Worm (Caenorhabditis elegans): ENCODE results near the gene srbc-5.

Gene srbc-5

ce11 chrV:3287330-3287729 is 27.2 kb downstream of the srbc-5 start, which contains the start of gene F35F10.7:
Gene F35F10.7 (minus strand): TSS chrV:3287430.
- no peak for TF ChIP-seq snpc-1.3 (tag; optimal IDR thresholded peaks at IDR 0.05; ENCODE audit: insufficient read depth)
- no peak for TF ChIP-seq K12H6.12 (tag; optimal IDR thresholded peaks at IDR 0.05)
- TF ChIP-seq ZK185.1 (tag; optimal IDR thresholded peaks at IDR 0.05; ENCODE audit: poor library complexity, severe bottlenecking): no peak
- TF ChIP-seq pha-4 (tag; optimal IDR thresholded peaks at IDR 0.05): no peak
- no peak for TF ChIP-seq zim-3 (tag; optimal IDR thresholded peaks at IDR 0.05)

ce11 chrV:3288134-3288533 is 28.0 kb downstream of the srbc-5 start:
- TF ChIP-seq akir-1 (GFP tag; optimal IDR thresholded peaks at IDR 0.05) (no peak), bed-1 (GFP tag; IDR thresholded peaks at IDR 0.05) (peak; percentile 76; the same call in 1 of the 2 replicates), egl-18 (GFP tag; IDR thresholded peaks at IDR 0.05) (peak; percentile 52; the same call in 1 of the 2 replicates), hrde-1 (tag; optimal IDR thresholded peaks at IDR 0.05; ENCODE audit: borderline replicate concordance) (no peak)

ce11 chrV:3289267-3289666 is 29.1 kb downstream of the srbc-5 start, which contains the start of gene F35F10.6:
Gene F35F10.6 (minus strand): TSS chrV:3289367.
- TF ChIP-seq die-1 (tag; optimal IDR thresholded peaks at IDR 0.05) (no peak), sptf-2 (GFP tag; optimal IDR thresholded peaks at IDR 0.05) (no peak), ceh-100 (GFP tag; IDR thresholded peaks at IDR 0.05) (no peak), madf-8 (GFP tag; conservative IDR thresholded peaks at IDR 0.05) (no peak), mcd-1 (GFP tag; IDR thresholded peaks at IDR 0.05) (no peak), B0019.2 (GFP tag; conservative IDR thresholded peaks at IDR 0.05) (no peak), hlh-12 (tag; optimal IDR thresholded peaks at IDR 0.05) (no peak), pbrm-1 (GFP tag; IDR thresholded peaks at IDR 0.05) (no peak), attf-3 (GFP tag; conservative IDR thresholded peaks at IDR 0.05) (no peak), unc-130 (GFP tag; optimal IDR thresholded peaks at IDR 0.05) (no peak), nhr-80 (tag; optimal IDR thresholded peaks at IDR 0.05) (no peak), lag-1 (GFP tag; IDR thresholded peaks at IDR 0.05) (no peak), mxl-1 (tag; optimal IDR thresholded peaks at IDR 0.05) (no peak), F57A8.1 (GFP tag; optimal IDR thresholded peaks at IDR 0.05) (no peak)

- TF ChIP-seq K12H6.12 (tag; optimal IDR thresholded peaks at IDR 0.05) (no peak), F57C9.4 (tag; optimal IDR thresholded peaks at IDR 0.05) (no peak), ztf-28 (GFP tag; IDR thresholded peaks at IDR 0.05) (no peak), mel-28 (tag; optimal IDR thresholded peaks at IDR 0.05; ENCODE audit: borderline replicate concordance) (no peak)
Measured at ce11 chrV:3295368-3295767, 35.2 kb downstream of the srbc-5 start.

- no peak for TF ChIP-seq Y53G8AR.9 (GFP tag; conservative IDR thresholded peaks at IDR 0.05)
Measured at ce11 chrV:3297764-3298163, 37.6 kb downstream of the srbc-5 start, which contains the start of gene srx-122. Gene srx-122 (minus strand): TSS chrV:3297864.

ce11 chrV:3299437-3299836 is 39.3 kb downstream of the srbc-5 start:
- TF ChIP-seq egl-18 (GFP tag; IDR thresholded peaks at IDR 0.05) (peak; percentile 66; the same call in 1 of the 2 replicates), ztf-25 (GFP tag; IDR thresholded peaks at IDR 0.05) (0 out of 2 replicates have a peak, but pooled peaks have one; percentile 36), dox-1 (GFP tag; IDR thresholded peaks at IDR 0.05) (no peak), let-526 (GFP tag; IDR thresholded peaks at IDR 0.05) (0 out of 2 replicates have a peak, but pooled peaks have one; percentile 22), F22D6.2 (tag; optimal IDR thresholded peaks at IDR 0.05) (no peak)
